Worm (Caenorhabditis elegans) whole organism, young adult: ENCODE results near the gene R02F2.7.

Source experiments
- B0019.2 ChIP-seq: fragments of 200-800 bp; sonication (Bioruptor generic); conservative IDR thresholded peaks from 2 replicates; pipeline ENCODE4 v1.3.6; 2022; ENCODE audit warnings: missing genetic modification reagents, missing genetic modification characterization, missing compliant biosample characterization
- B0261.1 ChIP-seq: sonication (generic microtip); optimal IDR thresholded peaks from 2 replicates; lab custom pipeline; 2016; ENCODE audit warnings: mild to moderate bottlenecking, missing genetic modification characterization, moderate library complexity, missing compliant biosample characterization
- C17E4.6 ChIP-seq: fragments of 200-800 bp; sonication (Bioruptor generic); IDR thresholded peaks from 2 replicates; pipeline ENCODE4 v1.3.6; 2022; ENCODE audit warnings: missing genetic modification reagents, missing genetic modification characterization, missing compliant biosample characterization
- F10E7.11 ChIP-seq: sonication (generic microtip); optimal IDR thresholded peaks from 2 replicates; lab custom pipeline; 2017; ENCODE audit warnings: mild to moderate bottlenecking, missing genetic modification characterization, moderate library complexity, missing compliant biosample characterization
- F33H1.4 ChIP-seq: fragments of 200-800 bp; sonication (Bioruptor generic); IDR thresholded peaks from 2 replicates; pipeline ENCODE4 v1.3.6; 2022; ENCODE audit warnings: missing genetic modification reagents, missing genetic modification characterization, missing compliant biosample characterization
- F49E8.2 ChIP-seq: sonication (generic microtip); optimal IDR thresholded peaks from 3 replicates; lab custom pipeline; 2017; ENCODE audit warnings: missing genetic modification characterization, mild to moderate bottlenecking, missing compliant biosample characterization, antibody characterized with exemption, moderate library complexity; ENCODE audit not compliant: insufficient read depth
- F52B5.7 ChIP-seq: sonication (generic microtip); optimal IDR thresholded peaks from 2 replicates; lab custom pipeline; 2016; ENCODE audit warnings: mild to moderate bottlenecking, missing genetic modification characterization, missing compliant biosample characterization
- K12H6.12 ChIP-seq: fragments of 200-800 bp; sonication (Bioruptor generic); optimal IDR thresholded peaks from 2 replicates; lab custom pipeline; 2018; ENCODE audit warnings: mild to moderate bottlenecking, missing genetic modification characterization, missing compliant biosample characterization
- Y56A3A.18 ChIP-seq: fragments of 200-800 bp; sonication (Bioruptor generic); IDR thresholded peaks from 2 replicates; pipeline ENCODE4 v1.3.6; 2022; ENCODE audit warnings: missing genetic modification reagents, missing genetic modification characterization, missing compliant biosample characterization
- Y67H2A.10 ChIP-seq: fragments of 200-800 bp; sonication (Bioruptor generic); conservative IDR thresholded peaks from 2 replicates; pipeline ENCODE4 v1.3.6; 2022; ENCODE audit warnings: missing genetic modification reagents, missing genetic modification characterization, missing compliant biosample characterization
- Y79H2A.3 ChIP-seq: fragments of 200-800 bp; sonication (Bioruptor generic); conservative IDR thresholded peaks from 2 replicates; pipeline ENCODE4 v1.3.6; 2022; ENCODE audit warnings: missing genetic modification reagents, missing genetic modification characterization, missing compliant biosample characterization
- Y95B8A.8 ChIP-seq: fragments of 200-800 bp; sonication (Bioruptor generic); IDR thresholded peaks from 2 replicates; pipeline ENCODE4 v1.3.6; 2022; ENCODE audit warnings: missing genetic modification reagents, missing genetic modification characterization, missing compliant biosample characterization
- ama-1 ChIP-seq, 3 experiments: fragments of 150-350 bp in 1 of 3; sonication (generic microtip) in 2 of 3; optimal IDR thresholded peaks; 2 replicates each; lab custom pipeline; 2014 to 2018; ENCODE audit warnings: missing biosample characterization in 2 of 3, missing genetic modification characterization in 2 of 3, missing genetic modification reagents in 2 of 3
- aptf-3 ChIP-seq: fragments of 200-800 bp; sonication (Bioruptor generic); IDR thresholded peaks from 2 replicates; pipeline ENCODE4 v1.3.6; 2022; ENCODE audit warnings: missing genetic modification characterization, missing compliant biosample characterization
- athp-1 ChIP-seq: sonication (generic microtip); optimal IDR thresholded peaks from 2 replicates; lab custom pipeline; 2017; ENCODE audit warnings: mild to moderate bottlenecking, missing genetic modification characterization, missing compliant biosample characterization
- attf-3 ChIP-seq: fragments of 200-800 bp; sonication (Bioruptor generic); conservative IDR thresholded peaks from 2 replicates; pipeline ENCODE4 v1.3.6; 2022; ENCODE audit warnings: missing genetic modification reagents, missing genetic modification characterization, missing compliant biosample characterization
- attf-5 ChIP-seq: fragments of 200-800 bp; sonication (Bioruptor generic); optimal IDR thresholded peaks from 2 replicates; lab custom pipeline; 2018; ENCODE audit warnings: mild to moderate bottlenecking, missing genetic modification characterization, missing compliant biosample characterization
- cebp-1 ChIP-seq, 2 experiments: fragments of 200-800 bp in 1 of 2; sonication (Bioruptor generic) in 1 of 2; sonication (generic microtip) in 1 of 2; IDR thresholded peaks in 1 of 2; optimal IDR thresholded peaks in 1 of 2; 2 replicates each; pipeline versions ENCODE4 v1.3.6 to Lab custom; 2017 to 2022; ENCODE audit warnings: missing compliant biosample characterization in 2 of 2, missing genetic modification characterization in 2 of 2, mild to moderate bottlenecking in 1 of 2, missing genetic modification reagents in 1 of 2, moderate library complexity in 1 of 2
- ceh-100 ChIP-seq: fragments of 200-800 bp; sonication (Bioruptor generic); IDR thresholded peaks from 2 replicates; pipeline ENCODE4 v1.3.6; 2022; ENCODE audit warnings: missing genetic modification reagents, missing genetic modification characterization, missing compliant biosample characterization
- ceh-27 ChIP-seq: fragments of 200-800 bp; sonication (Bioruptor generic); optimal IDR thresholded peaks from 2 replicates; lab custom pipeline; 2018; ENCODE audit warnings: mild to moderate bottlenecking, missing genetic modification characterization, moderate library complexity, missing compliant biosample characterization
- egl-18 ChIP-seq: fragments of 200-800 bp; sonication (Bioruptor generic); IDR thresholded peaks from 2 replicates; pipeline ENCODE4 v1.3.6; 2022; ENCODE audit warnings: missing genetic modification reagents, missing genetic modification characterization, missing compliant biosample characterization
- ekl-4 ChIP-seq: fragments of 200-800 bp; sonication (Bioruptor generic); IDR thresholded peaks from 2 replicates; pipeline ENCODE4 v1.3.6; 2022; ENCODE audit warnings: missing genetic modification reagents, missing genetic modification characterization, missing compliant biosample characterization
- fkh-3 ChIP-seq: sonication (generic microtip); optimal IDR thresholded peaks from 2 replicates; lab custom pipeline; 2016; ENCODE audit warnings: mild to moderate bottlenecking, missing genetic modification characterization, missing compliant biosample characterization
- hrde-1 ChIP-seq: sonication (generic microtip); optimal IDR thresholded peaks from 2 replicates; lab custom pipeline; 2016; ENCODE audit warnings: missing genetic modification characterization, mild to moderate bottlenecking, missing compliant biosample characterization, moderate library complexity, missing genotype, missing genetic modification reagents, borderline replicate concordance
- let-526 ChIP-seq: fragments of 200-800 bp; sonication (Bioruptor generic); IDR thresholded peaks from 2 replicates; pipeline ENCODE4 v1.3.6; 2022; ENCODE audit warnings: missing genetic modification reagents, missing genetic modification characterization, missing compliant biosample characterization
- lir-1 ChIP-seq: fragments of 200-800 bp; sonication (Bioruptor generic); conservative IDR thresholded peaks from 2 replicates; pipeline ENCODE4 v1.3.6; 2022; ENCODE audit warnings: missing genetic modification reagents, missing genetic modification characterization, missing compliant biosample characterization
- madf-10 ChIP-seq: sonication (generic microtip); optimal IDR thresholded peaks from 2 replicates; lab custom pipeline; 2016; ENCODE audit warnings: mild to moderate bottlenecking, missing genetic modification characterization, missing compliant biosample characterization
- madf-3 ChIP-seq: fragments of 200-800 bp; sonication (Bioruptor generic); IDR thresholded peaks from 2 replicates; pipeline ENCODE4 v1.3.6; 2022; ENCODE audit warnings: missing genetic modification reagents, missing genetic modification characterization, missing compliant biosample characterization
- madf-6 ChIP-seq: fragments of 200-800 bp; sonication (Bioruptor generic); IDR thresholded peaks from 2 replicates; pipeline ENCODE4 v1.3.6; 2022; ENCODE audit warnings: missing genetic modification reagents, missing genetic modification characterization, missing compliant biosample characterization
- madf-8 ChIP-seq: fragments of 200-800 bp; sonication (Bioruptor generic); conservative IDR thresholded peaks from 2 replicates; pipeline ENCODE4 v1.3.6; 2022; ENCODE audit warnings: missing genetic modification reagents, missing genetic modification characterization, missing compliant biosample characterization
- mcd-1 ChIP-seq: fragments of 200-800 bp; sonication (Bioruptor generic); IDR thresholded peaks from 2 replicates; pipeline ENCODE4 v1.3.6; 2022; ENCODE audit warnings: missing genetic modification reagents, missing genetic modification characterization, missing compliant biosample characterization
- nfyb-1 ChIP-seq: fragments of 200-800 bp; sonication (Bioruptor generic); IDR thresholded peaks from 2 replicates; pipeline ENCODE4 v1.3.6; 2022; ENCODE audit warnings: missing genetic modification reagents, missing genetic modification characterization, missing compliant biosample characterization
- nhr-80 ChIP-seq: sonication (generic microtip); optimal IDR thresholded peaks from 2 replicates; lab custom pipeline; 2016; ENCODE audit warnings: missing genetic modification characterization, missing compliant biosample characterization
- pha-4 ChIP-seq: fragments of 150-350 bp; sonication (generic microtip); optimal IDR thresholded peaks from 2 replicates; lab custom pipeline; 2014; ENCODE audit warnings: missing biosample characterization, missing genetic modification reagents, missing genetic modification characterization
- snpc-1.3 ChIP-seq: sonication (generic microtip); optimal IDR thresholded peaks from 2 replicates; lab custom pipeline; 2017; ENCODE audit warnings: missing genetic modification characterization, mild to moderate bottlenecking, missing compliant biosample characterization, antibody characterized with exemption, moderate library complexity, missing genotype, missing genetic modification reagents; ENCODE audit not compliant: insufficient read depth
- snpc-4 ChIP-seq, 5 experiments: fragments of 150-350 bp in 1 of 5; sonication (generic microtip) in 4 of 5; optimal IDR thresholded peaks; 2 replicates each; lab custom pipeline; 2014 to 2018; ENCODE audit warnings: missing genetic modification characterization in 5 of 5, missing biosample characterization in 3 of 5, antibody characterized with exemption in 2 of 5, mild to moderate bottlenecking in 2 of 5, missing compliant biosample characterization in 2 of 5, missing genotype in 2 of 5, moderate library complexity in 2 of 5, missing genetic modification reagents in 1 of 5
- tbp1 ChIP-seq: fragments of 200-800 bp; sonication (Bioruptor generic); optimal IDR thresholded peaks from 2 replicates; lab custom pipeline; 2018; ENCODE audit warnings: mild to moderate bottlenecking, missing genetic modification characterization, missing compliant biosample characterization
- unc-130 ChIP-seq: sonication (generic microtip); optimal IDR thresholded peaks from 2 replicates; lab custom pipeline; 2016; ENCODE audit warnings: missing genetic modification reagents, missing genetic modification characterization, missing compliant biosample characterization
- xnd-1 ChIP-seq: sonication (generic microtip); optimal IDR thresholded peaks from 2 replicates; lab custom pipeline; 2016; ENCODE audit warnings: missing genotype, missing genetic modification reagents, missing genetic modification characterization, missing compliant biosample characterization
- ztf-22 ChIP-seq: fragments of 200-800 bp; sonication (Bioruptor generic); optimal IDR thresholded peaks from 2 replicates; lab custom pipeline; 2018; ENCODE audit warnings: mild to moderate bottlenecking, missing genetic modification characterization, moderate library complexity, missing compliant biosample characterization
- ztf-6 ChIP-seq: fragments of 200-800 bp; sonication (Bioruptor generic); IDR thresholded peaks from 2 replicates; pipeline ENCODE4 v1.3.6; 2022; ENCODE audit warnings: missing genetic modification reagents, missing genetic modification characterization, missing compliant biosample characterization

The R02F2.7 gene

ce11 chrIII:5448177-5448576 is 35.4 kb downstream of the R02F2.7 start, which contains the start of gene skpt-1 (continued):
- TF ChIP-seq attf-5 (GFP tag; lab: Kevin White, UChicago) (peak; percentile 31), K12H6.12 (tag; lab: Kevin White, UChicago) (no peak), aptf-3 (GFP tag; lab: Robert Waterston, UW) (no peak), ceh-27 (GFP tag; lab: Kevin White, UChicago) (no peak), lir-1 (GFP tag; lab: Robert Waterston, UW) (peak; percentile 76; the same call in 1 of the 2 replicates), attf-3 (peak; percentile 45; the same call in 1 of the 2 replicates), Y79H2A.3 (0 out of 2 replicates have a peak, but pooled peaks have one; percentile 51), ztf-6 (GFP tag; lab: Robert Waterston, UW) (no peak), madf-10 (tag; lab: Kevin White, UChicago) (no peak), nhr-80 (tag; lab: Kevin White, UChicago) (no peak), C17E4.6 (GFP tag; lab: Robert Waterston, UW) (peak; percentile 77; the same call in 1 of the 2 replicates), pha-4 (tag; lab: Kevin White, UChicago) (no peak), athp-1 (tag; lab: Kevin White, UChicago) (peak; percentile 58), fkh-3 (tag; lab: Kevin White, UChicago) (no peak), madf-6 (peak; percentile 99), Y56A3A.18 (no peak), unc-130 (GFP tag; lab: Kevin White, UChicago) (peak; percentile 64), ceh-100 (GFP tag; lab: Robert Waterston, UW) (peak; percentile 63; the same call in 1 of the 2 replicates), ama-1 (optimal IDR thresholded peaks at IDR 0.05; lab: Kevin White, UChicago) (no peak), ama-1 (GFP tag; optimal IDR thresholded peaks at IDR 0.05; lab: Kevin White, UChicago) (no peak), B0261.1 (tag; lab: Kevin White, UChicago) (no peak), madf-8 (GFP tag; lab: Robert Waterston, UW) (peak; percentile 97), let-526 (GFP tag; lab: Robert Waterston, UW) (no peak), ekl-4 (GFP tag; lab: Robert Waterston, UW) (peak; percentile 90), nfyb-1 (peak; percentile 73; the same call in 1 of the 2 replicates), F49E8.2 (tag; lab: Kevin White, UChicago) (peak; percentile 85), xnd-1 (tag; lab: Kevin White, UChicago) (peak; percentile 98), ztf-22 (GFP tag; lab: Kevin White, UChicago) (no peak), Y67H2A.10 (GFP tag; lab: Robert Waterston, UW) (0 out of 2 replicates have a peak, but pooled peaks have one; percentile 26), cebp-1 (GFP tag; IDR thresholded peaks at IDR 0.05; lab: Robert Waterston, UW) (no peak), cebp-1 (tag; optimal IDR thresholded peaks at IDR 0.05; lab: Kevin White, UChicago) (peak; percentile 11), madf-3 (GFP tag; lab: Robert Waterston, UW) (peak; percentile 93), F10E7.11 (tag; lab: Kevin White, UChicago) (no peak), snpc-1.3 (tag; lab: Kevin White, UChicago) (peak; percentile 1), egl-18 (no peak), tbp1 (GFP tag; lab: Kevin White, UChicago) (peak; percentile 60), F33H1.4 (GFP tag; lab: Robert Waterston, UW) (peak; percentile 89), Y95B8A.8 (GFP tag; lab: Robert Waterston, UW) (peak; percentile 91; the same call in 1 of the 2 replicates), snpc-4 (GFP tag; optimal IDR thresholded peaks at IDR 0.05; lab: Kevin White, UChicago) (peak; percentile 11), snpc-4 (tag; optimal IDR thresholded peaks at IDR 0.05; lab: Kevin White, UChicago) (peak in 2 of 4 experiments; percentile 40 to 62), hrde-1 (tag; lab: Kevin White, UChicago) (peak; percentile 54), mcd-1 (peak; percentile 97), F52B5.7 (tag; lab: Kevin White, UChicago) (no peak), B0019.2 (GFP tag; lab: Robert Waterston, UW) (peak; percentile 94)
